Fruit fly (Drosophila melanogaster) whole organism, embryonic: ENCODE results near the gene CG34251.

Experiments used
- ATbp ChIP-seq: fragments of 200-800 bp; sonication (Bioruptor generic); optimal IDR thresholded peaks from 2 replicates; lab custom pipeline; 2017; ENCODE audit warnings: missing biosample characterization, mild to moderate bottlenecking, missing genetic modification characterization, missing genetic modification reagents
- Abd-B ChIP-seq: fragments of 200-800 bp; sonication (Bioruptor generic); optimal IDR thresholded peaks from 2 replicates; lab custom pipeline; 2018; ENCODE audit warnings: missing biosample characterization, mild to moderate bottlenecking, missing genetic modification characterization, moderate library complexity
- Adf1 ChIP-seq: fragments of 200-800 bp; sonication (Bioruptor generic); IDR thresholded peaks from 2 replicates; pipeline ENCODE4 v1.3.6; 2022; ENCODE audit warnings: missing biosample characterization, missing genetic modification characterization
- CG10654 ChIP-seq: fragments of 200-800 bp; sonication (Bioruptor generic); optimal IDR thresholded peaks from 2 replicates; lab custom pipeline; 2016; ENCODE audit warnings: missing biosample characterization, missing genetic modification characterization
- CG12942 ChIP-seq: fragments of 200-800 bp; sonication (Bioruptor generic); optimal IDR thresholded peaks from 3 replicates; lab custom pipeline; 2016; ENCODE audit warnings: missing biosample characterization, missing genetic modification characterization
- CG16813 ChIP-seq: fragments of 200-800 bp; sonication (Bioruptor generic); IDR thresholded peaks from 3 replicates; pipeline ENCODE4 v1.3.6; 2022; ENCODE audit warnings: missing biosample characterization, missing genetic modification characterization; ENCODE audit not compliant: partially characterized antibody
- CG16815 ChIP-seq: fragments of 200-800 bp; sonication (Bioruptor generic); optimal IDR thresholded peaks from 3 replicates; lab custom pipeline; 2017; ENCODE audit warnings: missing biosample characterization, mild to moderate bottlenecking, missing genetic modification characterization
- CG17612 ChIP-seq: fragments of 200-800 bp; sonication (Bioruptor generic); IDR thresholded peaks from 2 replicates; pipeline ENCODE4 v1.3.6; 2022; ENCODE audit warnings: missing biosample characterization, missing genetic modification characterization
- CG1792 ChIP-seq: fragments of 200-800 bp; sonication (Bioruptor generic); optimal IDR thresholded peaks from 2 replicates; lab custom pipeline; 2016; ENCODE audit warnings: missing biosample characterization, missing genetic modification characterization
- CG18011 ChIP-seq: fragments of 200-800 bp; sonication (Bioruptor generic); optimal IDR thresholded peaks from 2 replicates; lab custom pipeline; 2017; ENCODE audit warnings: missing biosample characterization, missing genetic modification characterization, mild to moderate bottlenecking, moderate library complexity, missing genotype
- CG2120 ChIP-seq: fragments of 200-800 bp; sonication (Bioruptor generic); optimal IDR thresholded peaks from 3 replicates; lab custom pipeline; 2016; ENCODE audit warnings: missing biosample characterization, missing genetic modification characterization
- CG2199 ChIP-seq: fragments of 200-800 bp; sonication (Bioruptor generic); IDR thresholded peaks from 3 replicates; pipeline ENCODE4 v1.3.6; 2022; ENCODE audit warnings: missing biosample characterization, missing genetic modification characterization
- CG31224 ChIP-seq: fragments of 200-800 bp; sonication (Bioruptor generic); IDR thresholded peaks from 2 replicates; pipeline ENCODE4 v1.3.6; 2022; ENCODE audit warnings: missing biosample characterization, missing genetic modification characterization
- CG31388 ChIP-seq: fragments of 200-800 bp; sonication (Bioruptor generic); optimal IDR thresholded peaks from 2 replicates; lab custom pipeline; 2016; ENCODE audit warnings: missing biosample characterization, missing genetic modification characterization
- CG4360 ChIP-seq: fragments of 200-800 bp; sonication (Bioruptor generic); IDR thresholded peaks from 2 replicates; pipeline ENCODE4 v1.3.6; 2022; ENCODE audit warnings: missing biosample characterization, missing genetic modification characterization
- CG6791 ChIP-seq: fragments of 200-800 bp; sonication (Bioruptor generic); IDR thresholded peaks from 3 replicates; pipeline ENCODE4 v1.3.6; 2022; ENCODE audit warnings: missing biosample characterization, missing genetic modification characterization; ENCODE audit not compliant: partially characterized antibody
- CG7745 ChIP-seq: fragments of 200-800 bp; sonication (Bioruptor generic); optimal IDR thresholded peaks from 2 replicates; lab custom pipeline; 2018; ENCODE audit warnings: missing biosample characterization, mild to moderate bottlenecking, missing genetic modification characterization, moderate library complexity
- CG7786 ChIP-seq: fragments of 200-800 bp; sonication (Bioruptor generic); optimal IDR thresholded peaks from 2 replicates; lab custom pipeline; 2016; ENCODE audit warnings: missing biosample characterization, missing genetic modification characterization
- CG7839 ChIP-seq: fragments of 200-800 bp; sonication (Bioruptor generic); optimal IDR thresholded peaks from 3 replicates; lab custom pipeline; 2018; ENCODE audit warnings: missing biosample characterization, mild to moderate bottlenecking, missing genetic modification characterization, moderate library complexity
- CG8388 ChIP-seq: fragments of 200-800 bp; sonication (Bioruptor generic); optimal IDR thresholded peaks from 2 replicates; lab custom pipeline; 2019; ENCODE audit warnings: missing biosample characterization, mild to moderate bottlenecking, missing genetic modification characterization, moderate library complexity
- Camta ChIP-seq: fragments of 200-800 bp; sonication (Bioruptor generic); optimal IDR thresholded peaks from 2 replicates; lab custom pipeline; 2016; ENCODE audit warnings: missing biosample characterization, missing genetic modification characterization
- Doc2 ChIP-seq: fragments of 200-800 bp; sonication (Bioruptor generic); IDR thresholded peaks from 2 replicates; pipeline ENCODE4 v1.3.6; 2022; ENCODE audit warnings: missing biosample characterization, missing genetic modification characterization
- Fer3 ChIP-seq: fragments of 200-800 bp; sonication (Bioruptor generic); optimal IDR thresholded peaks from 2 replicates; lab custom pipeline; 2018; ENCODE audit warnings: missing biosample characterization, mild to moderate bottlenecking, missing genetic modification characterization, moderate library complexity
- Hmx ChIP-seq: fragments of 200-800 bp; sonication (Bioruptor generic); optimal IDR thresholded peaks from 2 replicates; lab custom pipeline; 2016; ENCODE audit warnings: missing biosample characterization, missing genetic modification characterization
- Hr39 ChIP-seq: fragments of >200 bp; optimal IDR thresholded peaks from 2 replicates; lab custom pipeline; 2017
- NfI ChIP-seq: fragments of 200-800 bp; sonication (Bioruptor generic); optimal IDR thresholded peaks from 3 replicates; lab custom pipeline; 2018; ENCODE audit warnings: missing biosample characterization, mild to moderate bottlenecking, missing genetic modification characterization, moderate library complexity
- Six4 ChIP-seq: fragments of 200-800 bp; sonication (Bioruptor generic); optimal IDR thresholded peaks from 2 replicates; lab custom pipeline; 2016; ENCODE audit warnings: missing biosample characterization, missing genetic modification characterization
- Sry-δ ChIP-seq: fragments of 200-800 bp; sonication (Bioruptor generic); optimal IDR thresholded peaks from 2 replicates; lab custom pipeline; 2016; ENCODE audit warnings: missing biosample characterization, missing genetic modification characterization
- TFAM ChIP-seq: fragments of 200-800 bp; sonication (Bioruptor generic); optimal IDR thresholded peaks from 2 replicates; lab custom pipeline; 2017; ENCODE audit warnings: missing biosample characterization, missing genetic modification characterization, inconsistent platforms
- Xbp1 ChIP-seq: fragments of 200-800 bp; sonication (Bioruptor generic); optimal IDR thresholded peaks from 3 replicates; lab custom pipeline; 2016; ENCODE audit warnings: missing biosample characterization, mild to moderate bottlenecking, missing genetic modification characterization
- Xrp1 ChIP-seq: fragments of 200-800 bp; sonication (Bioruptor generic); IDR thresholded peaks from 2 replicates; pipeline ENCODE4 v1.3.6; 2022; ENCODE audit warnings: missing biosample characterization, missing genetic modification characterization
- bcd ChIP-seq: fragments of 200-800 bp; sonication (Bioruptor generic); optimal IDR thresholded peaks from 2 replicates; lab custom pipeline; 2017; ENCODE audit warnings: missing biosample characterization, mild to moderate bottlenecking, missing genetic modification characterization
- caup ChIP-seq: fragments of 200-800 bp; sonication (Bioruptor generic); optimal IDR thresholded peaks from 3 replicates; lab custom pipeline; 2017; ENCODE audit warnings: missing biosample characterization, mild to moderate bottlenecking, missing genetic modification characterization, moderate library complexity; ENCODE audit not compliant: severe bottlenecking
- chn ChIP-seq: fragments of 200-800 bp; sonication (Bioruptor generic); optimal IDR thresholded peaks from 2 replicates; lab custom pipeline; 2016; ENCODE audit warnings: missing biosample characterization, missing genetic modification characterization
- disco-r ChIP-seq: fragments of 200-800 bp; sonication (Bioruptor generic); optimal IDR thresholded peaks from 2 replicates; lab custom pipeline; 2016; ENCODE audit warnings: missing biosample characterization, missing genetic modification characterization
- dpn ChIP-seq, 2 experiments: fragments of 200-800 bp; sonication (Bioruptor generic); optimal IDR thresholded peaks; 3 replicates each; lab custom pipeline; 2016; ENCODE audit warnings: missing biosample characterization in 2 of 2, missing genetic modification characterization in 2 of 2
- gem ChIP-seq: fragments of 200-800 bp; sonication (Bioruptor generic); optimal IDR thresholded peaks from 2 replicates; lab custom pipeline; 2019; ENCODE audit warnings: missing biosample characterization, mild to moderate bottlenecking, missing genetic modification characterization, moderate library complexity
- hkb ChIP-seq, 2 experiments: fragments of 200-800 bp in 1 of 2; fragments of >200 bp in 1 of 2; sonication (Bioruptor generic) in 1 of 2; IDR thresholded peaks in 1 of 2; optimal IDR thresholded peaks in 1 of 2; 2 replicates each; pipeline versions ENCODE4 v1.3.6 to Lab custom; 2017 to 2022; ENCODE audit warnings: missing biosample characterization in 1 of 2, missing genetic modification characterization in 1 of 2
- knrl ChIP-seq: fragments of 200-800 bp; sonication (Bioruptor generic); IDR thresholded peaks from 3 replicates; pipeline ENCODE4 v1.3.6; 2022; ENCODE audit warnings: missing biosample characterization, missing genetic modification characterization; ENCODE audit not compliant: partially characterized antibody
- luna ChIP-seq: fragments of 200-800 bp; sonication (Bioruptor generic); optimal IDR thresholded peaks from 2 replicates; lab custom pipeline; 2016; ENCODE audit warnings: missing biosample characterization, missing genetic modification characterization
- ro ChIP-seq: fragments of 200-800 bp; sonication (Bioruptor generic); IDR thresholded peaks from 2 replicates; pipeline ENCODE4 v1.3.6; 2022; ENCODE audit warnings: missing biosample characterization, missing genetic modification characterization
- sens ChIP-seq: fragments of 200-800 bp; sonication (Bioruptor generic); peaks from one replicate; lab custom pipeline; 2016; ENCODE audit warnings: missing biosample characterization, missing genetic modification characterization
- stwl ChIP-seq: fragments of 200-800 bp; sonication (Bioruptor generic); optimal IDR thresholded peaks from 3 replicates; lab custom pipeline; 2018; ENCODE audit warnings: missing biosample characterization, mild to moderate bottlenecking, missing genetic modification characterization, moderate library complexity
- sug ChIP-seq: fragments of 200-800 bp; optimal IDR thresholded peaks from 2 replicates; lab custom pipeline; 2019; ENCODE audit warnings: missing biosample characterization, mild to moderate bottlenecking, missing genetic modification characterization, moderate library complexity
- tll ChIP-seq, 2 experiments: fragments of 200-800 bp in 1 of 2; fragments of >200 bp in 1 of 2; sonication (Bioruptor generic) in 1 of 2; optimal IDR thresholded peaks; 2 replicates each; lab custom pipeline; 2017 to 2019; ENCODE audit warnings: missing biosample characterization in 2 of 2, missing genetic modification characterization in 2 of 2, mild to moderate bottlenecking in 1 of 2, moderate library complexity in 1 of 2
- tna ChIP-seq: fragments of 200-800 bp; sonication (Bioruptor generic); IDR thresholded peaks from 2 replicates; pipeline ENCODE4 v1.3.6; 2022; ENCODE audit warnings: missing biosample characterization, missing genetic modification characterization; ENCODE audit not compliant: partially characterized antibody
- wek ChIP-seq: fragments of 200-800 bp; sonication (Bioruptor generic); optimal IDR thresholded peaks from 3 replicates; lab custom pipeline; 2018; ENCODE audit warnings: missing biosample characterization, mild to moderate bottlenecking, missing genetic modification characterization, moderate library complexity

CG34251 gene

DNA sequence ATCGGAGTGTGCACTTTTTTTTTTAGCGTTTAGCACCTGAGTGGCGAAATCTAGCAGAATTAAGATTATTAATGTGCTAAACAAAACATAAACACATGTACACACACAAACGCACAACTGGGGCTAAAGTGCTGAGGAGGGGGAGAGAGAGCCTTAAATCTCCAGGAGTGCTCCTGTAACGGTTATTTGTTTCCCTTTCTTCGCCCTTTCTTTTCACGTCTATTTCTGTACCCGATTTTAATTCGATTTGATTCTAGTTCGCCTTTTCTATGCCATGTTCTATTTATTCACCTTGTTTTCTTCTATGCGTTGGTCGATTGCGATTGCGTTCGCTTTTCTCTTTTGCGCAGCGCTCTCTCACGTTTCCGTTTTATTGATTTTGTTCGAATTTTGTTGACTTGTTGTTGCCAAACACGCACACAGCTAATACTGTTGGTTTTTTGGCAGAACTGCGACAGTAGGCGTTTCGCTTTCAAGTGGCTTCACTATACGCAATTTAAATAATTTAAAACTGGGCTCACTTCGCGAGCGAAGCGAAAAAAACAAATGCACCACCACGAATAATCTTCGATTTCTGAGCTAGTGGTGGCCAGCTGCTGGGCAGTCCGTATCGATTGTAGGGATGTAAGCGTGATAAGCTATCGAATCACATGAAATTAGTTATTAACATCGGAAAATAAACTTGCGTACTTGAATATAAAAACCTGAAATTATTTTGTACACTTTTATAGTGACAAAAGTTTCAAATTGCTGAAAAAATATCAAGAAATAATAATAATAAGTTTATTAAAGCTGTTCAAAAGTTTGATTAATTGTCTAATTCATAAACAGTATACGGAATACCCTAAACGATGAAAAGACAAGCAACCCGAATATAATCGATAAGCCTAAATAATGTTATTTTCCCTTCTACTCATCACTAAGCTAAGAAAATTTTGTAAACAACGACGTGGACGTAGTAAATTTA, 17.4 kb upstream of the CG34251 start, which contains the start of the genes Krn, Ndfip and CG7484 (continued):
- TF ChIP-seq wek (GFP tag; lab: Kevin White, UChicago) (peak; percentile 96), CG6791 (peak; percentile 89), ro (GFP tag; lab: Robert Waterston, UW) (no peak), Xbp1 (peak; percentile 92), Abd-B (peak; percentile 93), CG18011 (GFP tag; lab: Kevin White, UChicago) (peak; percentile 53), CG2199 (GFP tag; lab: Robert Waterston, UW) (no peak), sens (GFP tag; lab: Kevin White, UChicago) (peak; percentile 95), tna (GFP tag; lab: Robert Waterston, UW) (peak; percentile 85), CG17612 (GFP tag; lab: Robert Waterston, UW) (0 out of 2 replicates have a peak, but pooled peaks have one; percentile 62), CG7786 (GFP tag; lab: Kevin White, UChicago) (peak; percentile 68), tll (GFP tag; optimal IDR thresholded peaks at IDR 0.05; lab: Kevin White, UChicago) (peak in 1 of 2 experiments; percentile 37), Camta (peak; percentile 49), gem (tag; lab: Kevin White, UChicago) (peak; percentile 96), caup (GFP tag; lab: Kevin White, UChicago) (peak; percentile 79), Hr39 (no peak), CG7745 (tag; lab: Kevin White, UChicago) (peak; percentile 27), CG8388 (GFP tag; lab: Kevin White, UChicago) (peak; percentile 80), Sry-δ (peak; percentile 98), hkb (optimal IDR thresholded peaks at IDR 0.05; lab: Kevin White, UChicago) (no peak), hkb (GFP tag; IDR thresholded peaks at IDR 0.05; lab: Robert Waterston, UW) (peak; percentile 71), Doc2 (no peak), CG7839 (tag; lab: Kevin White, UChicago) (peak; percentile 90), dpn (GFP tag; optimal IDR thresholded peaks at IDR 0.05; lab: Kevin White, UChicago) (peak; percentile 85 to 89), Fer3 (tag; lab: Kevin White, UChicago) (peak; percentile 89), bcd (GFP tag; lab: Kevin White, UChicago) (peak; percentile 87), CG31388 (GFP tag; lab: Kevin White, UChicago) (peak; percentile 20), sug (tag; lab: Kevin White, UChicago) (peak; percentile 94), CG12942 (GFP tag; lab: Kevin White, UChicago) (peak; percentile 86), stwl (peak; percentile 67), Six4 (GFP tag; lab: Kevin White, UChicago) (peak; percentile 77), disco-r (GFP tag; lab: Kevin White, UChicago) (peak; percentile 19), CG2120 (GFP tag; lab: Kevin White, UChicago) (peak; percentile 92), CG16815 (GFP tag; lab: Kevin White, UChicago) (peak; percentile 84), chn (GFP tag; lab: Kevin White, UChicago) (peak; percentile 70), Xrp1 (GFP tag; lab: Robert Waterston, UW) (peak; percentile 83), CG31224 (peak; percentile 73), knrl (GFP tag; lab: Robert Waterston, UW) (peak; percentile 99), luna (peak; percentile 50), CG1792 (GFP tag; lab: Kevin White, UChicago) (no peak), CG10654 (GFP tag; lab: Kevin White, UChicago) (peak; percentile 81), CG16813 (GFP tag; lab: Robert Waterston, UW) (peak; percentile 97), Hmx (GFP tag; lab: Kevin White, UChicago) (peak; percentile 31), NfI (peak; percentile 85), CG4360 (GFP tag; lab: Robert Waterston, UW) (no peak), ATbp (GFP tag; lab: Kevin White, UChicago) (peak; percentile 50), Adf1 (GFP tag; lab: Robert Waterston, UW) (peak; percentile 47; the same call in 1 of the 2 replicates), TFAM (GFP tag; lab: Kevin White, UChicago) (no peak)
